Fruit fly (Drosophila melanogaster): ENCODE data around the gene Ir7f.

Gene Ir7f

DNA sequence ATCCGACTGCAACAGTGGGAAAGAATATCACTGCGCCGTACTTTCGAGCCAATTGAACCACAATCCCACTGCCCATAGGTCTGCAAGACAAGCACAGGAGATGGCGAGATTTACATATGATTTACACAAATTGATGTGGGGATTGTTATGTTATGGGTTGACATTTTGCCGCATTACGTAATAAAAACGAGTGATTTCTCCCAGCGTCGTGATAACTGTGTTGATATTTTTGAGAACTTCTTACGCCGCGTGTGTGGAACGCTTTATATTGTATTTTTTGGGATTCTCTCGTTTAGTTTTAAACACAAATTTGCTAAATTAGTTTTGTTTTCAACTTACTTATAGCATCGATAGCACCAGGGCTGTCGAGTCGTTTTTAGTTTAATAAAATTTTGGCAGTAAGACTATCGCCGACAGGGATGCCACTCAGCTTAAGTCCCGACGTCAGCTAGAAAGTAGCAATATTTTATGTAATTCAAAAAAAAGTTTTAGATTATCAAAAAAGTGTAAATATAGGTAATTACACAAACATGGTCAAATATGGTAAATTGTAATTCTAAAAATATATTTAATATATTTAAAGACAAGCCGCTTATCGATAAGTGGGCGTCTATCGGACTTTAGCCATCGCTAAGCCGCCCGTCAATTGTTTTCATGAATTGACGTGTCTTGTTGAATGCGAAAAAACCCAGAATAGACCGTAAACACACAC lies 9.7 kb upstream of the Ir7f start, which contains the start of the genes CG45089, ND-MNLL and p115 (continued):
- TF ChIP-seq CG10565 (GFP tag; optimal IDR thresholded peaks at IDR 0.05) (no peak), CG4360 (GFP tag; IDR thresholded peaks at IDR 0.05) (no peak), CG43689 (GFP tag; IDR thresholded peaks at IDR 0.05) (no peak), pita (GFP tag; optimal IDR thresholded peaks at IDR 0.05) (no peak), so (GFP tag; IDR thresholded peaks at IDR 0.05) (no peak), Stat92E (GFP tag; optimal IDR thresholded peaks at IDR 0.05) (no peak), fu2 (GFP tag; optimal IDR thresholded peaks at IDR 0.05) (peak; percentile 20), Ssrp (tag; optimal IDR thresholded peaks at IDR 0.05) (peak; percentile 35), CG1233 (GFP tag; optimal IDR thresholded peaks at IDR 0.05) (no peak), CG11085 (GFP tag; IDR thresholded peaks at IDR 0.05) (0 out of 2 replicates have a peak, but pooled peaks have one; percentile 11), CG17612 (GFP tag; IDR thresholded peaks at IDR 0.05) (no peak), Awh (GFP tag; IDR thresholded peaks at IDR 0.05) (peak; percentile 37; the same call in 1 of the 2 replicates), CG9797 (GFP tag; optimal IDR thresholded peaks at IDR 0.05) (peak; percentile 22), caup (GFP tag; optimal IDR thresholded peaks at IDR 0.05; ENCODE audit: severe bottlenecking) (peak; percentile 46), org-1 (GFP tag; optimal IDR thresholded peaks at IDR 0.05) (no peak), kay (GFP tag; optimal IDR thresholded peaks at IDR 0.05) (peak; percentile 46), CG11723 (GFP tag; optimal IDR thresholded peaks at IDR 0.05) (no peak), sna (GFP tag; IDR thresholded peaks at IDR 0.05; ENCODE audit: partially characterized antibody) (peak; percentile 41; the same call in 1 of the 2 replicates), Doc3 (GFP tag; IDR thresholded peaks at IDR 0.05; ENCODE audit: partially characterized antibody) (0 out of 3 replicates have a peak, but pooled peaks have one; percentile 48), corto (GFP tag; optimal IDR thresholded peaks at IDR 0.05) (peak; percentile 43), CG17385 (GFP tag; optimal IDR thresholded peaks at IDR 0.05) (no peak), Camta (GFP tag; optimal IDR thresholded peaks at IDR 0.05) (no peak), inv (GFP tag; IDR thresholded peaks at IDR 0.05; ENCODE audit: partially characterized antibody) (peak; percentile 61), gt (GFP tag; IDR thresholded peaks at IDR 0.05) (no peak), CG32767 (GFP tag; IDR thresholded peaks at IDR 0.05) (no peak), CG12071 (GFP tag; optimal IDR thresholded peaks at IDR 0.05) (no peak), CG6791 (GFP tag; IDR thresholded peaks at IDR 0.05; ENCODE audit: partially characterized antibody) (no peak), CG10654 (GFP tag; optimal IDR thresholded peaks at IDR 0.05) (peak; percentile 54), CG11247 (GFP tag; IDR thresholded peaks at IDR 0.05) (peak; percentile 32; the same call in 1 of the 2 replicates), lola (GFP tag; optimal IDR thresholded peaks at IDR 0.05) (peak in 1 of 3 experiments; percentile 58), luna (GFP tag; optimal IDR thresholded peaks at IDR 0.05) (no peak), twi (tag; optimal IDR thresholded peaks at IDR 0.05) (peak; percentile 26), exex (tag; optimal IDR thresholded peaks at IDR 0.05) (peak; percentile 32), CG17829 (tag; optimal IDR thresholded peaks at IDR 0.05) (peak; percentile 77), chinmo (GFP tag; IDR thresholded peaks at IDR 0.05; ENCODE audit: partially characterized antibody) (no peak), Dbx (GFP tag; IDR thresholded peaks at IDR 0.05) (peak; percentile 74; the same call in 2 of the 3 replicates), Optix (GFP tag; IDR thresholded peaks at IDR 0.05) (0 out of 3 replicates have a peak, but pooled peaks have one; percentile 18), Hey (tag; optimal IDR thresholded peaks at IDR 0.05) (no peak), HLH3B (GFP tag; IDR thresholded peaks at IDR 0.05) (peak; percentile 30; the same call in 1 of the 2 replicates), CG31388 (GFP tag; optimal IDR thresholded peaks at IDR 0.05) (peak; percentile 6), CG13894 (tag; optimal IDR thresholded peaks at IDR 0.05) (peak; percentile 72), CG2202 (tag; optimal IDR thresholded peaks at IDR 0.05) (no peak), pnt (GFP tag; optimal IDR thresholded peaks at IDR 0.05) (no peak), Dip2 (GFP tag; IDR thresholded peaks at IDR 0.05) (no peak), CG8359 (GFP tag; optimal IDR thresholded peaks at IDR 0.05; ENCODE audit: borderline replicate concordance) (no peak), bcd (GFP tag; optimal IDR thresholded peaks at IDR 0.05) (peak; percentile 35), trem (tag; optimal IDR thresholded peaks at IDR 0.05) (peak; percentile 87), CG42726 (GFP tag; IDR thresholded peaks at IDR 0.05; ENCODE audit: partially characterized antibody) (no peak)
